Fruit fly (Drosophila melanogaster) whole organism, embryonic: ENCODE results near the gene PMP34.

ENCODE experiments used
- B-H2 ChIP-seq: fragments of 200-800 bp; sonication (Bioruptor generic); optimal IDR thresholded peaks from 2 replicates; lab custom pipeline; 2018; ENCODE audit warnings: missing biosample characterization, mild to moderate bottlenecking, missing genetic modification characterization
- BEAF-32 ChIP-seq: fragments of 200-800 bp; sonication (Bioruptor generic); optimal IDR thresholded peaks from 3 replicates; lab custom pipeline; 2017; ENCODE audit warnings: missing biosample characterization, missing genetic modification characterization, mild to moderate bottlenecking, moderate library complexity, missing genetic modification reagents
- CG10267 ChIP-seq: fragments of 200-800 bp; sonication (Bioruptor generic); optimal IDR thresholded peaks from 2 replicates; lab custom pipeline; 2018; ENCODE audit warnings: missing biosample characterization, mild to moderate bottlenecking, missing genetic modification characterization, moderate library complexity
- CG12155 ChIP-seq: fragments of 200-800 bp; sonication (Bioruptor generic); optimal IDR thresholded peaks from 3 replicates; lab custom pipeline; 2016; ENCODE audit warnings: missing biosample characterization, missing genetic modification characterization
- CG12744 ChIP-seq: fragments of 200-800 bp; sonication (Bioruptor generic); optimal IDR thresholded peaks from 2 replicates; lab custom pipeline; 2016; ENCODE audit warnings: missing biosample characterization, missing genetic modification characterization
- CG15479 ChIP-seq: fragments of 200-800 bp; sonication (Bioruptor generic); optimal IDR thresholded peaks from 3 replicates; lab custom pipeline; 2019; ENCODE audit warnings: missing biosample characterization, mild to moderate bottlenecking, missing genetic modification characterization, moderate library complexity
- CG16779 ChIP-seq: fragments of 200-800 bp; sonication (Bioruptor generic); IDR thresholded peaks from 2 replicates; pipeline ENCODE4 v1.3.6; 2022; ENCODE audit warnings: missing biosample characterization, missing genetic modification characterization
- CG17359 ChIP-seq: fragments of 200-800 bp; sonication (Bioruptor generic); optimal IDR thresholded peaks from 3 replicates; lab custom pipeline; 2018; ENCODE audit warnings: missing biosample characterization, mild to moderate bottlenecking, missing genetic modification characterization, moderate library complexity
- CG18262 ChIP-seq: fragments of 200-800 bp; optimal IDR thresholded peaks from 3 replicates; lab custom pipeline; 2019; ENCODE audit warnings: missing biosample characterization, mild to moderate bottlenecking, missing genetic modification characterization, moderate library complexity
- CG2120 ChIP-seq: fragments of 200-800 bp; sonication (Bioruptor generic); optimal IDR thresholded peaks from 3 replicates; lab custom pipeline; 2016; ENCODE audit warnings: missing biosample characterization, missing genetic modification characterization
- CG2712 ChIP-seq: fragments of 200-800 bp; optimal IDR thresholded peaks from 3 replicates; lab custom pipeline; 2019; ENCODE audit warnings: missing biosample characterization, mild to moderate bottlenecking, missing genetic modification characterization, moderate library complexity
- CG30403 ChIP-seq: fragments of 200-800 bp; sonication (Bioruptor generic); optimal IDR thresholded peaks from 3 replicates; lab custom pipeline; 2016; ENCODE audit warnings: missing biosample characterization, missing genetic modification characterization
- CG3281 ChIP-seq: fragments of 200-800 bp; sonication (Bioruptor generic); optimal IDR thresholded peaks from 3 replicates; lab custom pipeline; 2017; ENCODE audit warnings: missing biosample characterization, mild to moderate bottlenecking, missing genetic modification characterization
- CG4282 ChIP-seq: fragments of 200-800 bp; sonication (Bioruptor generic); optimal IDR thresholded peaks from 2 replicates; lab custom pipeline; 2016; ENCODE audit warnings: missing biosample characterization, missing genetic modification characterization
- CG7987 ChIP-seq: fragments of 200-800 bp; sonication (Bioruptor generic); optimal IDR thresholded peaks from 2 replicates; lab custom pipeline; 2018; ENCODE audit warnings: missing biosample characterization, mild to moderate bottlenecking, missing genetic modification characterization, moderate library complexity
- CG8924 ChIP-seq: fragments of 200-800 bp; optimal IDR thresholded peaks from 3 replicates; lab custom pipeline; 2019; ENCODE audit warnings: missing biosample characterization, mild to moderate bottlenecking, missing genetic modification characterization, moderate library complexity
- CG9797 ChIP-seq: fragments of 200-800 bp; sonication (Bioruptor generic); optimal IDR thresholded peaks from 3 replicates; lab custom pipeline; 2018; ENCODE audit warnings: missing biosample characterization, mild to moderate bottlenecking, missing genetic modification characterization
- CG9932 ChIP-seq: fragments of 200-800 bp; sonication (Bioruptor generic); IDR thresholded peaks from 2 replicates; pipeline ENCODE4 v1.3.6; 2022; ENCODE audit warnings: missing biosample characterization, missing genetic modification characterization
- CHES-1-like ChIP-seq: fragments of 200-800 bp; sonication (Bioruptor generic); optimal IDR thresholded peaks from 2 replicates; lab custom pipeline; 2016; ENCODE audit warnings: missing biosample characterization, missing genetic modification characterization
- Camta ChIP-seq: fragments of 200-800 bp; sonication (Bioruptor generic); optimal IDR thresholded peaks from 2 replicates; lab custom pipeline; 2016; ENCODE audit warnings: missing biosample characterization, missing genetic modification characterization
- Dref ChIP-seq: fragments of 200-800 bp; sonication (Bioruptor generic); IDR thresholded peaks from 2 replicates; pipeline ENCODE4 v1.3.6; 2022; ENCODE audit warnings: missing biosample characterization, missing genetic modification characterization
- ERR ChIP-seq: fragments of 200-800 bp; sonication (Bioruptor generic); optimal IDR thresholded peaks from 2 replicates; lab custom pipeline; 2016; ENCODE audit warnings: missing biosample characterization, missing genetic modification characterization
- Fer1 ChIP-seq: fragments of 200-800 bp; sonication (Bioruptor generic); optimal IDR thresholded peaks from 2 replicates; lab custom pipeline; 2017; ENCODE audit warnings: missing biosample characterization, mild to moderate bottlenecking, missing genetic modification characterization
- Fer2 ChIP-seq: fragments of 200-800 bp; sonication (Bioruptor generic); optimal IDR thresholded peaks from 2 replicates; lab custom pipeline; 2018; ENCODE audit warnings: missing biosample characterization, mild to moderate bottlenecking, missing genetic modification characterization, moderate library complexity
- Hr78 ChIP-seq, 2 experiments: fragments of 200-800 bp in 1 of 2; fragments of >200 bp in 1 of 2; sonication (Bioruptor generic) in 1 of 2; optimal IDR thresholded peaks; 2 replicates each; lab custom pipeline; 2017 to 2019; ENCODE audit warnings: missing biosample characterization in 2 of 2, missing genetic modification characterization in 2 of 2, mild to moderate bottlenecking in 1 of 2, moderate library complexity in 1 of 2
- Hsf ChIP-seq: fragments of 200-800 bp; sonication (Bioruptor generic); optimal IDR thresholded peaks from 3 replicates; lab custom pipeline; 2016; ENCODE audit warnings: missing biosample characterization, missing genetic modification characterization
- Lim3 ChIP-seq: fragments of 200-800 bp; sonication (Bioruptor generic); IDR thresholded peaks from 2 replicates; pipeline ENCODE4 v1.3.6; 2022; ENCODE audit warnings: missing biosample characterization, missing genetic modification characterization
- Nf-YB ChIP-seq: fragments of 200-800 bp; sonication (Bioruptor generic); optimal IDR thresholded peaks from 3 replicates; lab custom pipeline; 2019; ENCODE audit warnings: missing biosample characterization, mild to moderate bottlenecking, missing genetic modification characterization, moderate library complexity
- NfI ChIP-seq: fragments of 200-800 bp; sonication (Bioruptor generic); optimal IDR thresholded peaks from 3 replicates; lab custom pipeline; 2018; ENCODE audit warnings: missing biosample characterization, mild to moderate bottlenecking, missing genetic modification characterization, moderate library complexity
- Opbp ChIP-seq: fragments of 200-800 bp; sonication (Bioruptor generic); IDR thresholded peaks from 3 replicates; pipeline ENCODE4 v1.3.6; 2022; ENCODE audit warnings: missing biosample characterization, missing genetic modification characterization; ENCODE audit not compliant: partially characterized antibody
- Pdp1 ChIP-seq, 2 experiments: fragments of 200-800 bp; sonication (Bioruptor generic); optimal IDR thresholded peaks; 3 replicates each; lab custom pipeline; 2016; ENCODE audit warnings: missing biosample characterization in 2 of 2, missing genetic modification characterization in 2 of 2, mild to moderate bottlenecking in 1 of 2, moderate library complexity in 1 of 2
- Rfx ChIP-seq: fragments of 200-800 bp; sonication (Bioruptor generic); IDR thresholded peaks from 2 replicates; pipeline ENCODE4 v1.3.6; 2022; ENCODE audit warnings: missing biosample characterization, missing genetic modification characterization
- Spps ChIP-seq: fragments of 200-800 bp; sonication (Bioruptor generic); optimal IDR thresholded peaks from 2 replicates; lab custom pipeline; 2018; ENCODE audit warnings: missing biosample characterization, mild to moderate bottlenecking, missing genetic modification characterization
- Stat92E ChIP-seq, 3 experiments: fragments of >200 bp in 2 of 3; fragments of 200-800 bp in 1 of 3; sonication (Bioruptor generic) in 1 of 3; optimal IDR thresholded peaks; 2 replicates each; lab custom pipeline; 2017 to 2019; ENCODE audit warnings: missing biosample characterization in 3 of 3, missing genetic modification characterization in 3 of 3, mild to moderate bottlenecking in 1 of 3, moderate library complexity in 1 of 3
- chn ChIP-seq: fragments of 200-800 bp; sonication (Bioruptor generic); optimal IDR thresholded peaks from 2 replicates; lab custom pipeline; 2016; ENCODE audit warnings: missing biosample characterization, missing genetic modification characterization
- dm ChIP-seq: fragments of 200-800 bp; sonication (Bioruptor generic); optimal IDR thresholded peaks from 3 replicates; lab custom pipeline; 2016; ENCODE audit warnings: missing biosample characterization, missing genetic modification characterization
- gro ChIP-seq: fragments of 200-800 bp; sonication (Bioruptor generic); optimal IDR thresholded peaks from 2 replicates; lab custom pipeline; 2016; ENCODE audit warnings: missing biosample characterization, missing genetic modification characterization
- ind ChIP-seq: fragments of 200-800 bp; sonication (Bioruptor generic); optimal IDR thresholded peaks from 3 replicates; lab custom pipeline; 2016; ENCODE audit warnings: missing biosample characterization, missing genetic modification characterization
- jumu ChIP-seq: fragments of 200-800 bp; sonication (Bioruptor generic); optimal IDR thresholded peaks from 3 replicates; lab custom pipeline; 2016; ENCODE audit warnings: missing biosample characterization, missing genetic modification characterization
- mam ChIP-seq: fragments of 200-800 bp; sonication (Bioruptor generic); optimal IDR thresholded peaks from 3 replicates; lab custom pipeline; 2016; ENCODE audit warnings: missing biosample characterization, missing genetic modification characterization
- nmo ChIP-seq: fragments of 200-800 bp; sonication (Bioruptor generic); optimal IDR thresholded peaks from 2 replicates; lab custom pipeline; 2018; ENCODE audit warnings: missing biosample characterization, mild to moderate bottlenecking, missing genetic modification characterization, moderate library complexity
- p53 ChIP-seq: fragments of 200-800 bp; sonication (Bioruptor generic); optimal IDR thresholded peaks from 2 replicates; lab custom pipeline; 2016; ENCODE audit warnings: missing biosample characterization, missing genetic modification characterization
- pho ChIP-seq: fragments of 200-800 bp; sonication (Bioruptor generic); optimal IDR thresholded peaks from 2 replicates; lab custom pipeline; 2016; ENCODE audit warnings: missing biosample characterization, missing genetic modification characterization
- repo ChIP-seq: fragments of 200-800 bp; sonication (Bioruptor generic); optimal IDR thresholded peaks from 2 replicates; lab custom pipeline; 2016; ENCODE audit warnings: missing biosample characterization, missing genetic modification characterization
- seq ChIP-seq: fragments of 200-800 bp; sonication (Bioruptor generic); IDR thresholded peaks from 2 replicates; pipeline ENCODE4 v1.3.6; 2022; ENCODE audit warnings: missing biosample characterization, missing genetic modification characterization
- sna ChIP-seq: fragments of 200-800 bp; sonication (Bioruptor generic); IDR thresholded peaks from 2 replicates; pipeline ENCODE4 v1.3.6; 2022; ENCODE audit warnings: missing biosample characterization, missing genetic modification characterization; ENCODE audit not compliant: partially characterized antibody
- sob ChIP-seq: fragments of 200-800 bp; sonication (Bioruptor generic); IDR thresholded peaks from 2 replicates; pipeline ENCODE4 v1.3.6; 2022; ENCODE audit warnings: missing biosample characterization, missing genetic modification characterization
- trem ChIP-seq: fragments of 200-800 bp; optimal IDR thresholded peaks from 3 replicates; lab custom pipeline; 2019; ENCODE audit warnings: missing biosample characterization, mild to moderate bottlenecking, missing genetic modification characterization, moderate library complexity
- twi ChIP-seq: fragments of 200-800 bp; optimal IDR thresholded peaks from 2 replicates; lab custom pipeline; 2019; ENCODE audit warnings: missing biosample characterization, mild to moderate bottlenecking, missing genetic modification characterization, moderate library complexity
- tx ChIP-seq: fragments of 200-800 bp; sonication (Bioruptor generic); optimal IDR thresholded peaks from 2 replicates; lab custom pipeline; 2016; ENCODE audit warnings: missing biosample characterization, missing genetic modification characterization

Gene PMP34

dm6 chr3L:4282627-4283026 is 35.9 kb upstream of the PMP34 start, which contains the start of gene CG11583 (continued):
- peak; percentile 29 for TF ChIP-seq jumu (GFP tag; lab: Kevin White, UChicago)
- TF ChIP-seq chn (GFP tag; lab: Kevin White, UChicago) = peak; percentile 38
- peak; percentile 99 for TF ChIP-seq dm (GFP tag; lab: Kevin White, UChicago)
- peak; percentile 30 for TF ChIP-seq twi (tag; lab: Kevin White, UChicago)
- peak; percentile 54 for TF ChIP-seq B-H2 (GFP tag; lab: Kevin White, UChicago)
- peak; percentile 43 for TF ChIP-seq CG12155
- TF ChIP-seq nmo (GFP tag; lab: Kevin White, UChicago) = peak; percentile 24
- TF ChIP-seq tx (GFP tag; lab: Kevin White, UChicago) = peak; percentile 20
- TF ChIP-seq Camta (GFP tag; lab: Kevin White, UChicago) = no peak
- TF ChIP-seq CG9797 = peak; percentile 36
- peak; percentile 48 for TF ChIP-seq CG7987 (GFP tag; lab: Kevin White, UChicago)
- peak; percentile 42 for TF ChIP-seq Fer1 (GFP tag; lab: Kevin White, UChicago)
- TF ChIP-seq trem (tag; lab: Kevin White, UChicago) = peak; percentile 5
- 0 out of 2 replicates have a peak, but pooled peaks have one; percentile 2 for TF ChIP-seq CG16779 (GFP tag; lab: Robert Waterston, UW)
- TF ChIP-seq CG9932 (GFP tag; lab: Robert Waterston, UW) = peak; percentile 61
- TF ChIP-seq Hsf = peak; percentile 18
- TF ChIP-seq CG4282 (GFP tag; lab: Kevin White, UChicago) = peak; percentile 18
- TF ChIP-seq CG30403 = peak; percentile 32
- 0 out of 3 replicates have a peak, but pooled peaks have one; percentile 14 for TF ChIP-seq Opbp (GFP tag; lab: Robert Waterston, UW)
- no peak for TF ChIP-seq CG17359
- peak in 1 of 2 experiments; percentile 28 for TF ChIP-seq Pdp1 (GFP tag; optimal IDR thresholded peaks at IDR 0.05; lab: Kevin White, UChicago)
- TF ChIP-seq CG8924 (tag; lab: Kevin White, UChicago) = peak; percentile 21
- TF ChIP-seq sob = peak; percentile 70
- TF ChIP-seq CG2120 = peak; percentile 73
- no peak for TF ChIP-seq Lim3 (GFP tag; lab: Robert Waterston, UW)
- TF ChIP-seq gro (GFP tag; lab: Kevin White, UChicago) = peak; percentile 73
- TF ChIP-seq CG3281 (GFP tag; lab: Kevin White, UChicago) = peak; percentile 86
- TF ChIP-seq CG2712 = peak; percentile 43
- TF ChIP-seq Dref (GFP tag; lab: Robert Waterston, UW) = peak; percentile 38; the same call in 1 of the 2 replicates
- TF ChIP-seq repo (GFP tag; lab: Kevin White, UChicago) = peak; percentile 14
- peak; percentile 96 for TF ChIP-seq CG10267
- TF ChIP-seq CG15479 (GFP tag; lab: Kevin White, UChicago) = no peak
- TF ChIP-seq CHES-1-like (GFP tag; lab: Kevin White, UChicago) = peak; percentile 60
- peak in 1 of 3 experiments; percentile 55 for TF ChIP-seq Stat92E (GFP tag; optimal IDR thresholded peaks at IDR 0.05; lab: Kevin White, UChicago)
- TF ChIP-seq ind (GFP tag; lab: Kevin White, UChicago) = peak; percentile 36
- TF ChIP-seq Spps = no peak
- TF ChIP-seq Rfx (GFP tag; lab: Robert Waterston, UW) = peak; percentile 58
- no peak for TF ChIP-seq ERR (GFP tag; lab: Kevin White, UChicago)
- peak; percentile 60 for TF ChIP-seq pho (GFP tag; lab: Kevin White, UChicago)
- peak; percentile 52 for TF ChIP-seq NfI
- TF ChIP-seq seq (GFP tag; lab: Robert Waterston, UW) = no peak
- no peak for TF ChIP-seq Hr78 (GFP tag; optimal IDR thresholded peaks at IDR 0.05; lab: Kevin White, UChicago)
- TF ChIP-seq CG18262 = peak; percentile 5
- peak; percentile 35 for TF ChIP-seq BEAF-32 (GFP tag; lab: Kevin White, UChicago)
- TF ChIP-seq mam (GFP tag; lab: Kevin White, UChicago) = peak; percentile 69
- no peak for TF ChIP-seq sna (GFP tag; lab: Robert Waterston, UW)
- peak; percentile 40 for TF ChIP-seq p53 (GFP tag; lab: Kevin White, UChicago)
- TF ChIP-seq Nf-YB = no peak
- peak; percentile 35 for TF ChIP-seq CG12744 (GFP tag; lab: Kevin White, UChicago)
- peak; percentile 6 for TF ChIP-seq Fer2 (tag; lab: Kevin White, UChicago)
